Fruit fly (Drosophila melanogaster) whole organism, embryonic: Measurements from ENCODE around the gene Cpr62Ba.
A peak's percentile ranks its signal among the peaks of the same experiment; 100 is the strongest.

Experiments used
- Adf1 ChIP-seq: fragments of 200-800 bp; sonication (Bioruptor generic); IDR thresholded peaks from 2 replicates; pipeline ENCODE4 v1.3.6; 2022; ENCODE audit warnings: missing biosample characterization, missing genetic modification characterization
- B-H1 ChIP-seq: fragments of 200-800 bp; sonication (Bioruptor generic); IDR thresholded peaks from 3 replicates; pipeline ENCODE4 v1.3.6; 2022; ENCODE audit warnings: missing biosample characterization, missing genetic modification characterization
- Bdp1 ChIP-seq: fragments of 200-800 bp; sonication (Bioruptor generic); optimal IDR thresholded peaks from 3 replicates; lab custom pipeline; 2016; ENCODE audit warnings: missing biosample characterization, missing genetic modification characterization
- Bgb ChIP-seq: fragments of 200-800 bp; sonication (Bioruptor generic); IDR thresholded peaks from 2 replicates; pipeline ENCODE4 v1.3.6; 2022; ENCODE audit warnings: missing biosample characterization, missing genetic modification characterization; ENCODE audit not compliant: partially characterized antibody
- Blimp-1 ChIP-seq: fragments of 200-800 bp; sonication (Bioruptor generic); optimal IDR thresholded peaks from 3 replicates; lab custom pipeline; 2018; ENCODE audit warnings: missing biosample characterization, missing genetic modification characterization, mild to moderate bottlenecking, moderate library complexity, missing genetic modification reagents
- Bteb2 ChIP-seq: fragments of 200-800 bp; sonication (Bioruptor generic); optimal IDR thresholded peaks from 2 replicates; lab custom pipeline; 2016; ENCODE audit warnings: missing biosample characterization, missing genetic modification characterization
- CG12942 ChIP-seq: fragments of 200-800 bp; sonication (Bioruptor generic); optimal IDR thresholded peaks from 3 replicates; lab custom pipeline; 2016; ENCODE audit warnings: missing biosample characterization, missing genetic modification characterization
- CG13624 ChIP-seq: fragments of 200-800 bp; sonication (Bioruptor generic); optimal IDR thresholded peaks from 2 replicates; lab custom pipeline; 2016; ENCODE audit warnings: missing biosample characterization, missing genetic modification characterization
- CG13894 ChIP-seq: fragments of 200-800 bp; sonication (Bioruptor generic); optimal IDR thresholded peaks from 3 replicates; lab custom pipeline; 2018; ENCODE audit warnings: missing biosample characterization, mild to moderate bottlenecking, missing genetic modification characterization, moderate library complexity
- CG14860 ChIP-seq: fragments of 200-800 bp; sonication (Bioruptor generic); IDR thresholded peaks from 3 replicates; pipeline ENCODE4 v1.3.6; 2022; ENCODE audit warnings: missing biosample characterization, missing genetic modification characterization; ENCODE audit not compliant: partially characterized antibody
- CG15696 ChIP-seq: fragments of 200-800 bp; sonication (Bioruptor generic); optimal IDR thresholded peaks from 2 replicates; lab custom pipeline; 2019; ENCODE audit warnings: missing biosample characterization, mild to moderate bottlenecking, missing genetic modification characterization, moderate library complexity
- CG1832 ChIP-seq: fragments of 200-800 bp; sonication (Bioruptor generic); optimal IDR thresholded peaks from 2 replicates; lab custom pipeline; 2017; ENCODE audit warnings: missing biosample characterization, mild to moderate bottlenecking, missing genetic modification characterization, inconsistent platforms
- CG30403 ChIP-seq: fragments of 200-800 bp; sonication (Bioruptor generic); optimal IDR thresholded peaks from 3 replicates; lab custom pipeline; 2016; ENCODE audit warnings: missing biosample characterization, missing genetic modification characterization
- CG32767 ChIP-seq: fragments of 200-800 bp; sonication (Bioruptor generic); IDR thresholded peaks from 2 replicates; pipeline ENCODE4 v1.3.6; 2022; ENCODE audit warnings: missing biosample characterization, missing genetic modification characterization
- CG34224 ChIP-seq: fragments of 200-800 bp; sonication (Bioruptor generic); IDR thresholded peaks from 3 replicates; pipeline ENCODE4 v1.3.6; 2022; ENCODE audit warnings: missing biosample characterization, missing genetic modification characterization; ENCODE audit not compliant: partially characterized antibody
- CG4424 ChIP-seq: fragments of 200-800 bp; sonication (Bioruptor generic); optimal IDR thresholded peaks from 3 replicates; lab custom pipeline; 2016; ENCODE audit warnings: missing biosample characterization, missing genetic modification characterization
- CG7372 ChIP-seq: fragments of 200-800 bp; sonication (Bioruptor generic); IDR thresholded peaks from 2 replicates; pipeline ENCODE4 v1.3.6; 2022; ENCODE audit warnings: missing biosample characterization, missing genetic modification characterization
- CG8089 ChIP-seq: fragments of 200-800 bp; sonication (Bioruptor generic); optimal IDR thresholded peaks from 3 replicates; lab custom pipeline; 2016; ENCODE audit warnings: missing biosample characterization, missing genetic modification characterization
- CG8944 ChIP-seq: fragments of 200-800 bp; sonication (Bioruptor generic); optimal IDR thresholded peaks from 3 replicates; lab custom pipeline; 2016; ENCODE audit warnings: missing biosample characterization, missing genetic modification characterization
- CG9797 ChIP-seq: fragments of 200-800 bp; sonication (Bioruptor generic); optimal IDR thresholded peaks from 3 replicates; lab custom pipeline; 2018; ENCODE audit warnings: missing biosample characterization, mild to moderate bottlenecking, missing genetic modification characterization
- Dfd ChIP-seq, 2 experiments: fragments of >200 bp; optimal IDR thresholded peaks; 2 replicates each; lab custom pipeline; 2017; ENCODE audit warnings: missing biosample characterization in 2 of 2, missing genetic modification characterization in 2 of 2
- ERR ChIP-seq: fragments of 200-800 bp; sonication (Bioruptor generic); optimal IDR thresholded peaks from 2 replicates; lab custom pipeline; 2016; ENCODE audit warnings: missing biosample characterization, missing genetic modification characterization
- Elba2 ChIP-seq: fragments of 200-800 bp; sonication (Bioruptor generic); optimal IDR thresholded peaks from 3 replicates; lab custom pipeline; 2016; ENCODE audit warnings: missing biosample characterization, missing genetic modification characterization
- Ets97D ChIP-seq: fragments of 200-800 bp; sonication (Bioruptor generic); optimal IDR thresholded peaks from 3 replicates; lab custom pipeline; 2016; ENCODE audit warnings: missing biosample characterization, missing genetic modification characterization
- HLHmδ ChIP-seq: fragments of 200-800 bp; sonication (Bioruptor generic); optimal IDR thresholded peaks from 2 replicates; lab custom pipeline; 2018; ENCODE audit warnings: missing biosample characterization, mild to moderate bottlenecking, missing genetic modification characterization, moderate library complexity
- MBD-R2 ChIP-seq: fragments of 200-800 bp; sonication (Bioruptor generic); IDR thresholded peaks from 2 replicates; pipeline ENCODE4 v1.3.6; 2022; ENCODE audit warnings: missing biosample characterization, missing genetic modification characterization
- PHDP ChIP-seq: fragments of 200-800 bp; sonication (Bioruptor generic); optimal IDR thresholded peaks from 3 replicates; lab custom pipeline; 2018; ENCODE audit warnings: missing biosample characterization, mild to moderate bottlenecking, missing genetic modification characterization, moderate library complexity
- Pdp1 ChIP-seq, 2 experiments: fragments of 200-800 bp; sonication (Bioruptor generic); optimal IDR thresholded peaks; 3 replicates each; lab custom pipeline; 2016; ENCODE audit warnings: missing biosample characterization in 2 of 2, missing genetic modification characterization in 2 of 2, mild to moderate bottlenecking in 1 of 2, moderate library complexity in 1 of 2
- Sry-δ ChIP-seq: fragments of 200-800 bp; sonication (Bioruptor generic); optimal IDR thresholded peaks from 2 replicates; lab custom pipeline; 2016; ENCODE audit warnings: missing biosample characterization, missing genetic modification characterization
- Ssrp ChIP-seq: fragments of 200-800 bp; sonication (Bioruptor generic); optimal IDR thresholded peaks from 2 replicates; lab custom pipeline; 2018; ENCODE audit warnings: missing biosample characterization, mild to moderate bottlenecking, missing genetic modification characterization, moderate library complexity
- Stat92E ChIP-seq, 3 experiments: fragments of >200 bp in 2 of 3; fragments of 200-800 bp in 1 of 3; sonication (Bioruptor generic) in 1 of 3; optimal IDR thresholded peaks; 2 replicates each; lab custom pipeline; 2017 to 2019; ENCODE audit warnings: missing biosample characterization in 3 of 3, missing genetic modification characterization in 3 of 3, mild to moderate bottlenecking in 1 of 3, moderate library complexity in 1 of 3
- amos ChIP-seq: fragments of 200-800 bp; sonication (Bioruptor generic); IDR thresholded peaks from 2 replicates; pipeline ENCODE4 v1.3.6; 2022; ENCODE audit warnings: missing biosample characterization, missing genetic modification characterization; ENCODE audit not compliant: partially characterized antibody
- ato ChIP-seq: fragments of 200-800 bp; sonication (Bioruptor generic); IDR thresholded peaks from 2 replicates; pipeline ENCODE4 v1.3.6; 2022; ENCODE audit warnings: missing biosample characterization, missing genetic modification characterization; ENCODE audit not compliant: partially characterized antibody
- croc ChIP-seq: fragments of 200-800 bp; sonication (Bioruptor generic); conservative IDR thresholded peaks from 3 replicates; pipeline ENCODE4 v1.3.6; 2022; ENCODE audit warnings: missing biosample characterization, missing genetic modification characterization
- dm ChIP-seq: fragments of 200-800 bp; sonication (Bioruptor generic); optimal IDR thresholded peaks from 3 replicates; lab custom pipeline; 2016; ENCODE audit warnings: missing biosample characterization, missing genetic modification characterization
- exex ChIP-seq: fragments of 200-800 bp; sonication (Bioruptor generic); optimal IDR thresholded peaks from 4 replicates; lab custom pipeline; 2018; ENCODE audit warnings: missing biosample characterization, mild to moderate bottlenecking, missing genetic modification characterization, moderate library complexity
- gfzf ChIP-seq: fragments of 200-800 bp; sonication (Bioruptor generic); optimal IDR thresholded peaks from 2 replicates; lab custom pipeline; 2016; ENCODE audit warnings: missing biosample characterization, mild to moderate bottlenecking, missing genetic modification characterization, moderate library complexity
- lola ChIP-seq, 3 experiments: fragments of >200 bp in 2 of 3; fragments of 200-800 bp in 1 of 3; sonication (Bioruptor generic) in 1 of 3; optimal IDR thresholded peaks; 2 replicates each; lab custom pipeline; 2017 to 2019; ENCODE audit warnings: missing biosample characterization in 3 of 3, missing genetic modification characterization in 3 of 3, mild to moderate bottlenecking in 1 of 3, moderate library complexity in 1 of 3
- mam ChIP-seq: fragments of 200-800 bp; sonication (Bioruptor generic); optimal IDR thresholded peaks from 3 replicates; lab custom pipeline; 2016; ENCODE audit warnings: missing biosample characterization, missing genetic modification characterization
- org-1 ChIP-seq: fragments of 200-800 bp; sonication (Bioruptor generic); optimal IDR thresholded peaks from 2 replicates; lab custom pipeline; 2017; ENCODE audit warnings: missing biosample characterization, missing genetic modification characterization
- p53 ChIP-seq: fragments of 200-800 bp; sonication (Bioruptor generic); optimal IDR thresholded peaks from 2 replicates; lab custom pipeline; 2016; ENCODE audit warnings: missing biosample characterization, missing genetic modification characterization
- phol ChIP-seq: fragments of 200-800 bp; sonication (Bioruptor generic); optimal IDR thresholded peaks from 3 replicates; lab custom pipeline; 2018; ENCODE audit warnings: missing biosample characterization, mild to moderate bottlenecking, missing genetic modification characterization, moderate library complexity
- prd ChIP-seq, 3 experiments: fragments of >200 bp in 2 of 3; fragments of 200-800 bp in 1 of 3; sonication (Bioruptor generic) in 1 of 3; optimal IDR thresholded peaks in 2 of 3; IDR thresholded peaks in 1 of 3; 2 replicates in 2 of 3; 3 replicates in 1 of 3; pipeline versions ENCODE4 v1.3.6 to Lab custom; 2017 to 2022; ENCODE audit warnings: missing biosample characterization in 1 of 3, missing genetic modification characterization in 1 of 3
- ranshi ChIP-seq: fragments of 200-800 bp; sonication (Bioruptor generic); IDR thresholded peaks from 2 replicates; pipeline ENCODE4 v1.3.6; 2022; ENCODE audit warnings: missing biosample characterization, missing genetic modification characterization
- row ChIP-seq: fragments of 200-800 bp; sonication (Bioruptor generic); IDR thresholded peaks from 3 replicates; pipeline ENCODE4 v1.3.6; 2022; ENCODE audit warnings: missing biosample characterization, missing genetic modification characterization
- salm ChIP-seq: fragments of 200-800 bp; sonication (Bioruptor generic); optimal IDR thresholded peaks from 2 replicates; lab custom pipeline; 2018; ENCODE audit warnings: missing biosample characterization, mild to moderate bottlenecking, missing genetic modification characterization
- sens ChIP-seq: fragments of 200-800 bp; sonication (Bioruptor generic); peaks from one replicate; lab custom pipeline; 2016; ENCODE audit warnings: missing biosample characterization, missing genetic modification characterization
- shn ChIP-seq: fragments of 200-800 bp; sonication (Bioruptor generic); optimal IDR thresholded peaks from 3 replicates; lab custom pipeline; 2016; ENCODE audit warnings: missing biosample characterization, missing genetic modification characterization
- toy ChIP-seq: fragments of 200-800 bp; sonication (Bioruptor generic); IDR thresholded peaks from 2 replicates; pipeline ENCODE4 v1.3.6; 2022; ENCODE audit warnings: missing biosample characterization, missing genetic modification characterization
- zen ChIP-seq: fragments of 200-800 bp; sonication (Bioruptor generic); optimal IDR thresholded peaks from 3 replicates; lab custom pipeline; 2018; ENCODE audit warnings: missing biosample characterization, mild to moderate bottlenecking, missing genetic modification characterization, moderate library complexity

Cpr62Ba gene

DNA sequence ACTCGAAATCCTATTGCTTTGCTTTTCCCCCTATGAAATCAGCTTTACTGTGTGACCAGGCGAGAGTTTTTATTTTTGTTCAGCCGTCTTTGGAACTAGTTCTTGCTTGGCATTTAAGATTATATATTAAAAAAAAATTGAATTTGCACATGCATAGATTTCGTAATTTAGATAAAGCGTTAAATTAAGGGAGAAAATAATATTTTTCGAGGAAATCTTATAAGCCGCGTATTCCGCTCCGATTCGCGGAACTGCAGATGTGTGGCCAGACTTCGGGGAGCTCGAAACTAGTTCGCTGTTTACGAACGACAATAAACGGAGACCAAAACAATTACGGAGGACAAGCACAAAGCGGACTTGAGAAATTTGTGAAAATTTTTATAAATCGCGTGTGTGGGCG is 28.8 kb downstream of the Cpr62Ba start, which contains the start of the genes JTBR and CG42676 (continued):
- TF ChIP-seq MBD-R2 (GFP tag; lab: Robert Waterston, UW) (peak; percentile 82; the same call in 1 of the 2 replicates), row (GFP tag; lab: Robert Waterston, UW) (peak; percentile 87), Bgb (GFP tag; lab: Robert Waterston, UW) (peak; percentile 50), CG13624 (GFP tag; lab: Kevin White, UChicago) (peak; percentile 1), p53 (no peak), B-H1 (no peak), croc (no peak), CG12942 (GFP tag; lab: Kevin White, UChicago) (no peak), toy (GFP tag; lab: Robert Waterston, UW) (no peak), gfzf (peak; percentile 73), prd (optimal IDR thresholded peaks at IDR 0.05; lab: Kevin White, UChicago) (no peak), prd (GFP tag; IDR thresholded peaks at IDR 0.05; lab: Robert Waterston, UW) (0 out of 3 replicates have a peak, but pooled peaks have one; percentile 18), Stat92E (GFP tag; optimal IDR thresholded peaks at IDR 0.05; lab: Kevin White, UChicago) (peak in 1 of 3 experiments; percentile 21), Ssrp (tag; lab: Kevin White, UChicago) (no peak), salm (tag; lab: Kevin White, UChicago) (no peak), CG34224 (GFP tag; lab: Robert Waterston, UW) (peak; percentile 62; the same call in 2 of the 3 replicates), lola (GFP tag; optimal IDR thresholded peaks at IDR 0.05; lab: Kevin White, UChicago) (peak in 1 of 3 experiments; percentile 35), Adf1 (GFP tag; lab: Robert Waterston, UW) (no peak), phol (tag; lab: Kevin White, UChicago) (peak; percentile 49), PHDP (tag; lab: Kevin White, UChicago) (no peak), org-1 (GFP tag; lab: Kevin White, UChicago) (no peak), CG15696 (tag; lab: Kevin White, UChicago) (peak; percentile 22), CG32767 (GFP tag; lab: Robert Waterston, UW) (no peak), exex (tag; lab: Kevin White, UChicago) (peak; percentile 36), Dfd (GFP tag; optimal IDR thresholded peaks at IDR 0.05; lab: Kevin White, UChicago) (no peak), ranshi (GFP tag; lab: Robert Waterston, UW) (no peak), CG8944 (GFP tag; lab: Kevin White, UChicago) (no peak), Pdp1 (GFP tag; optimal IDR thresholded peaks at IDR 0.05; lab: Kevin White, UChicago) (peak in 1 of 2 experiments; percentile 45), mam (GFP tag; lab: Kevin White, UChicago) (no peak), Blimp-1 (no peak), CG14860 (GFP tag; lab: Robert Waterston, UW) (0 out of 3 replicates have a peak, but pooled peaks have one; percentile 7), CG30403 (GFP tag; lab: Kevin White, UChicago) (peak; percentile 8), CG9797 (GFP tag; lab: Kevin White, UChicago) (peak; percentile 87), CG8089 (GFP tag; lab: Kevin White, UChicago) (no peak), sens (GFP tag; lab: Kevin White, UChicago) (peak; percentile 71), CG4424 (GFP tag; lab: Kevin White, UChicago) (no peak), Ets97D (GFP tag; lab: Kevin White, UChicago) (peak; percentile 31), ERR (GFP tag; lab: Kevin White, UChicago) (no peak), Bteb2 (GFP tag; lab: Kevin White, UChicago) (no peak), ato (GFP tag; lab: Robert Waterston, UW) (no peak), dm (GFP tag; lab: Kevin White, UChicago) (peak; percentile 29), CG1832 (GFP tag; lab: Kevin White, UChicago) (no peak), HLHmδ (GFP tag; lab: Kevin White, UChicago) (no peak), Elba2 (GFP tag; lab: Kevin White, UChicago) (peak; percentile 57), amos (GFP tag; lab: Robert Waterston, UW) (peak; percentile 42; the same call in 1 of the 2 replicates), CG7372 (no peak), shn (GFP tag; lab: Kevin White, UChicago) (no peak), zen (tag; lab: Kevin White, UChicago) (peak; percentile 14), Bdp1 (GFP tag; lab: Kevin White, UChicago) (no peak), CG13894 (tag; lab: Kevin White, UChicago) (no peak), Sry-δ (GFP tag; lab: Kevin White, UChicago) (no peak)
